Worm (Caenorhabditis elegans) whole organism, midembryonic: ENCODE measurements around the gene T24A6.17.
"Not testable (repeated sequence)": the region's sequence is repeated elsewhere in the genome, so short reads cannot be mapped to it uniquely, and the experiment has no call there.

ENCODE experiments used
- T22C8.4 ChIP-seq: fragments of 200-800 bp; sonication (Bioruptor generic); IDR thresholded peaks from 2 replicates; pipeline ENCODE4 v1.3.6; 2022; ENCODE audit warnings: missing genetic modification characterization, missing compliant biosample characterization
- cog-1 ChIP-seq: sonication (generic microtip); optimal IDR thresholded peaks from 2 replicates; lab custom pipeline; 2016; ENCODE audit warnings: missing genetic modification characterization, missing compliant biosample characterization
- flt-1 ChIP-seq: fragments of 200-800 bp; sonication (Bioruptor generic); IDR thresholded peaks from 2 replicates; pipeline ENCODE4 v1.3.6; 2022; ENCODE audit warnings: missing genetic modification characterization, missing compliant biosample characterization
- klf-2 ChIP-seq: fragments of 200-800 bp; sonication (Bioruptor generic); conservative IDR thresholded peaks from 2 replicates; pipeline ENCODE4 v1.3.6; 2022; ENCODE audit warnings: missing genetic modification reagents, missing genetic modification characterization, missing compliant biosample characterization
- med-1 ChIP-seq: sonication (generic microtip); optimal IDR thresholded peaks from 2 replicates; lab custom pipeline; 2017; ENCODE audit warnings: missing genetic modification characterization, mild to moderate bottlenecking, missing compliant biosample characterization, antibody characterized with exemption, missing genetic modification reagents; ENCODE audit not compliant: insufficient read depth
- ref-1 ChIP-seq: fragments of 200-800 bp; sonication (Bioruptor generic); conservative IDR thresholded peaks from 2 replicates; pipeline ENCODE4 v1.3.6; 2022; ENCODE audit warnings: missing genetic modification reagents, missing genetic modification characterization, missing compliant biosample characterization
- tab-1 ChIP-seq: fragments of 200-800 bp; sonication (Bioruptor generic); IDR thresholded peaks from 2 replicates; pipeline ENCODE4 v1.3.6; 2022; ENCODE audit warnings: missing genetic modification characterization, missing compliant biosample characterization
- ztf-23 ChIP-seq: fragments of 200-800 bp; sonication (Bioruptor generic); IDR thresholded peaks from 2 replicates; pipeline ENCODE4 v1.3.6; 2022; ENCODE audit warnings: missing genetic modification reagents, missing genetic modification characterization, missing compliant biosample characterization
- ztf-29 ChIP-seq: fragments of 200-800 bp; sonication (Bioruptor generic); IDR thresholded peaks from 2 replicates; pipeline ENCODE4 v1.3.6; 2022; ENCODE audit warnings: missing genetic modification reagents, missing genetic modification characterization, missing compliant biosample characterization

Gene T24A6.17

DNA sequence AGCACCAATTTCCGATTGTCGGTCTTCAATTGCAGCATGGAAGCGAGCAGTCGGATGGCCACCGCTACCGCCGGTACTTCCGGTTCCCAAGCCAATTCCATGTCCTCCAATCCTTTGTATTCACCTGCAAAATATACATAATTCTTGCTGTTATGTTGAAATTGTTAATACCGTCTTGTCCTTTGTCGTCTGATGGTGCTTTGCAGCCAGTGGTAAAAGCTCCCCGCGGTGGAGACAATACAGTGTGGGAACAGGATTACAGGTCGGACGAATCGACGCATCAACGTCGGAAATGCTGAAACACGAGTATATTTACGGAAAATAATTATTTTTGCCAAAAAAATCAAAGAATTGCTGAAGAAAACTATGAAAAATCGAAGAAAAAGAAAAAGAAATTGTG is at the start of gene T24A6.17:
Gene T24A6.17 (minus strand): TSS at position 101 of the 400 bp plus-strand sequence.
- TF ChIP-seq ztf-23 (GFP tag; lab: Robert Waterston, UW); flt-1; tab-1 (GFP tag; lab: Robert Waterston, UW): not testable (repeated sequence)

DNA sequence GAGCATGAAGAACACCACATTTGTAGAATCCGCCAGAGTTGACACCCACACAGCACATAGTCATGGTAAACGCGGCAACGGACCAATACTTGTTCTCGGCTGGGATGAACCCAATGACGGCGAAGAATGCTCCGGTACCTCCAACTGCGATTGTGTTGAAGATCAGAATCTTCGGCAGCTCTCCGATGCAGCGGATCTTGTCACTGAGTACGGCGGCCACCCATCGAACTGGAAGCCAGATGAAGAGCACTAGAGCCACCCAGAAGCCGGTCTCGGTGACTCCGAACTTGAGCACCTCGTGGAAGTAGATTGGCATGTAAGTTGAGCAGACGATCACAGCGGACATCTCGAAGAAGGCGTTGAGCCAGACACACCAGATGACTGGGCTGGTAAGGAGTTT is 48.8 kb upstream of the T24A6.17 start:
- TF ChIP-seq ztf-29 (GFP tag; lab: Robert Waterston, UW) (no peak), ref-1 (GFP tag; lab: Robert Waterston, UW) (no peak), T22C8.4 (GFP tag; lab: Robert Waterston, UW) (no peak), cog-1 (no peak), flt-1 (no peak)

DNA sequence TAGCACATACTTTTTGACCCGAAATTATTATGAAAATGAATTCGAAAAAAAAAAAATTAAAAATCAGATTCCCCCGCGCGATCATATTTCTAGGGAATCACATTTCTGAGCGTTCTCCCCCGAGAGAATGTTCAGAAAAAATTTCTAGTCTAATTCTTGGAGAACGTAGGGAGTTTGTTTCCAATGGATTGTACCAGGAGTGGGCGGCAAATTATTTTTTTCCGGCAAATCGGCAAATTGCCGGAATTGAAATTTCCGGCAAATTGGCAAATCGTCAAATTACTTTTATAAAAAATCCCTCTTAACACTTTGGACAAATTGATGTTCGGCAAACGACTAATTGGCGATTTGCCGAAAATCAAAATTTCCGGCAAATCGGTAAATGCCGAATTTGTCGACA is 47.4 kb upstream of the T24A6.17 start, which contains the start of gene T22F3.10:
Gene T22F3.10 (minus strand): TSS at position 101 of the 400 bp plus-strand sequence.
- TF ChIP-seq flt-1 (no peak), T22C8.4 (GFP tag; lab: Robert Waterston, UW) (no peak), ztf-23 (GFP tag; lab: Robert Waterston, UW) (no peak), med-1 (GFP tag; lab: Kevin White, UChicago) (no peak), tab-1 (GFP tag; lab: Robert Waterston, UW) (no peak), cog-1 (no peak), klf-2 (GFP tag; lab: Robert Waterston, UW) (no peak), ref-1 (GFP tag; lab: Robert Waterston, UW) (no peak), ztf-29 (GFP tag; lab: Robert Waterston, UW) (no peak)

DNA sequence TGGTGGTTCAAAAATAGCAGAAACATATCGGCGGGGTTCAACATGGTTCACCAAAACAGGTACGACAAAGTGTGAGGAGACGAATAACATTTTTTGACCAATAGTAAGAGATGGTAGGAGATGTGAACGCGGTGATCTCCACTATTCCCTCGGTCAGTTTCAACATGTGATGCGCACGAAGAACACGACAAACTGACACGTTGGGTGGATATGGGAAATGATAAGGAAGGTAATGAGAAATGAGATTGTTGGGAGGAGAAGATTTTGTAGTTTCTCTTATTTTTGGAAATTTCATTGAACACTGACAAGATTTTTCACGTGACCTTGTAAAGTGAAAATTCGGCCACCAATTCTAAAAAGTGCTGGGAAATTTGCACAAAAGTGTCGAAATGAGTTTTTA is 46.5 kb upstream of the T24A6.17 start:
- TF ChIP-seq med-1 (GFP tag; lab: Kevin White, UChicago) (no peak), klf-2 (GFP tag; lab: Robert Waterston, UW) (no peak), ztf-23 (GFP tag; lab: Robert Waterston, UW) (no peak), ztf-29 (GFP tag; lab: Robert Waterston, UW) (no peak), ref-1 (GFP tag; lab: Robert Waterston, UW) (no peak)

DNA sequence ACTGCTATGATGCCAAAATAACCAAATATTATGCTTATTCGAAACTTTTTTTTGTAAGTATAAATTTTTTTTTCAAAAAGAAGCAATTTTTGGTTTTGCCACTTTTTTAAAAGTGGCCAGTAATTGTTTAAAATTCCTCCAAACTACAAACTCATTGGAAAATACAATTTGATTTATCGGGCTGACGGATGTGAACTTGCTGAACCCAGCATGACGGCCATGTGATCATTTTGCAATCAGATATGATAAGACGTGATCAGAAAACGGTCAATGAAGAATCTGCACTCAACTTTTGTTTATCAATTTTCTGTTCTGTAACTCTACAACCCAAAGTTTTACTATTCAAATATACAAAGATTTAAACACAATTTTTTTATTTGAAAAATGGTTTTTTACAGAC is 42.2 kb upstream of the T24A6.17 start:
- TF ChIP-seq ztf-23 (GFP tag; lab: Robert Waterston, UW) (no peak), tab-1 (GFP tag; lab: Robert Waterston, UW) (no peak), cog-1 (no peak), ref-1 (GFP tag; lab: Robert Waterston, UW) (no peak), med-1 (GFP tag; lab: Kevin White, UChicago) (no peak), T22C8.4 (GFP tag; lab: Robert Waterston, UW) (no peak)

DNA sequence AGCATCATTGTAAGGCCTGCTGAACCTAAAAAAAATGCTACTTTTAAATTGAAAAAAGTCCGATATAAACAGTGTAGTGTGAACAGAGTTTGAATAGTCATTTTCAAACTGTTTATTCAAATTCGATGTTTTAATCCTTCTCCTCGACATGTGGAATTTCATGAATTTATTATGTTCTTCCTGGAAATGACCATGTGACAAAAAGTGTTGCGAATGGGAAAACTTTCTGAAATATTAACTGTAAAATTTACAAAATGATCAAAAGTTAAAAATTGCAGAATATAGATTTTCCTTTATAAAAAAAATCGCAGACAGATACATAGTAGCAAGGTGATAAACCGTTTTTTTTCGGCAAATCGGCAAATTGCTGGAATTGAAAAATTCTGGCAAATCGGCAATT is 41.1 kb upstream of the T24A6.17 start, which contains the start of gene T22F3.8:
Gene T22F3.8 (minus strand): TSS at position 101 of the 400 bp plus-strand sequence.
- TF ChIP-seq ref-1 (GFP tag; lab: Robert Waterston, UW) = no peak
- no peak for TF ChIP-seq flt-1
- no peak for TF ChIP-seq tab-1 (GFP tag; lab: Robert Waterston, UW)
- TF ChIP-seq cog-1 = no peak
- TF ChIP-seq T22C8.4 (GFP tag; lab: Robert Waterston, UW) = no peak
- TF ChIP-seq ztf-23 (GFP tag; lab: Robert Waterston, UW) = no peak
- TF ChIP-seq med-1 (GFP tag; lab: Kevin White, UChicago) = no peak
- TF ChIP-seq klf-2 (GFP tag; lab: Robert Waterston, UW) = no peak
- no peak for TF ChIP-seq ztf-29 (GFP tag; lab: Robert Waterston, UW)

DNA sequence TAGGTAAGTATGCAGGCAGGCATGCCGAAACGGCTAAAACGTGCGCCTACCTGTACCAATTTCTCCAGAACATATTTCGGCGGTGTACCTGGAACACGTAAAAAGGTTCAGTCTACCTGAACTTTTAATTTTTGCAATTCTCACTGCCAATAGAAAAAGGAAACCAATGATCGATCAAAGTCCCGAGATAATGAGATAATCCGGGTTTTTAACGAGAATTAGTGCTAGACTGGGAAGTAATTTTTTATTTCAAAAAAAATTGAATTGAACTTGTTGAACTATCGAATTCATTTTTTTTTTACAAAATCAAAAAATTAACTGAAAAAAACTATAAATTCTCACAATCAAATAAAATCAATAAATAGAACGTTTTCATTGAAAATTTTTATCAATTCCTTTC is 36.3 kb upstream of the T24A6.17 start, which contains the start of gene T22F3.7:
Gene T22F3.7 (minus strand): TSS at position 101 of the 400 bp plus-strand sequence.
- TF ChIP-seq med-1 (GFP tag; lab: Kevin White, UChicago) (no peak), flt-1 (no peak), klf-2 (GFP tag; lab: Robert Waterston, UW) (no peak), ztf-29 (GFP tag; lab: Robert Waterston, UW) (no peak), cog-1 (no peak), ref-1 (GFP tag; lab: Robert Waterston, UW) (no peak), tab-1 (GFP tag; lab: Robert Waterston, UW) (no peak), T22C8.4 (GFP tag; lab: Robert Waterston, UW) (no peak), ztf-23 (GFP tag; lab: Robert Waterston, UW) (no peak)

DNA sequence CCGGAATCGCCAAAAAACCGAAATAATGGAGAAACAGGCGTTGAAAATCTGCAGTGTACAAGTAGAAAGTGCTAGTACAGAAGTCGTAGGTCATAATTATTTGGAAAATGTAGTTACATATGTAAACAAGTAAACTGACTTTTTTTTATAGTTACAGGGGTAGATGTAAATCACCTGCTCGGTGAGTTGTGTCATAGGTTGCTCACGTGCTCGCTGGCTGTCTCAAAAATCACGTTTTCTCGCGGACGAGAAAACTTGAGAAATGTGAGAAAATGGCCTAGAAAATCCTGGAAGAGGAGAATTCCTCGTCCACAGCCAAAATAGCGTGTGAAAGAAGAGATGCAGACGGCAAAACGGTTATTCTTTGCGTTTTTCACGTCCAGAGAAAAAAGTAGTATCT is 32.8 kb upstream of the T24A6.17 start, which contains the start of gene srh-212:
Gene srh-212 (minus strand): TSS at position 101 of the 400 bp plus-strand sequence.
- TF ChIP-seq ztf-29, tab-1, T22C8.4 (GFP tag; lab: Robert Waterston, UW): not testable (repeated sequence)

DNA sequence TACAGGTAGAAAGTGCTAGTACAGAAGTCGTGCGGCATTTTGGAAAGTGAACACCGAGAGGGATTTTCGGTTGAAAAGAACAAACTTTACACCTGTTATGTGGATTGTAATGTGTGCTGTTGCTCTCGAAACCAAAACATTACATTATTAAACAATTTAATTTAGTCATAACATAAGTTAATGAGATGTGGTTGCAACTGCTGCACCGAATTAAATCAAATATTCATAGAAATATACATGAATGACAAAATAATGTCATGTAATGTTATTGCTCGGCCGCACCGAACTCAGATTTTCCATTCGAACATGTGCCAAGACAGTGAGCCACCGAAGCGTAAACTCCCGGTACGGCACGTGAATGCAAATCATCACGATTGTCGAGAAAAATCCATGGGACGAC is 30.7 kb upstream of the T24A6.17 start, which contains the start of gene srh-213:
Gene srh-213 (minus strand): TSS at position 101 of the 400 bp plus-strand sequence.
- TF ChIP-seq ref-1 (GFP tag; lab: Robert Waterston, UW) = no peak
- TF ChIP-seq T22C8.4 (GFP tag; lab: Robert Waterston, UW) = no peak
- TF ChIP-seq flt-1 = no peak
- no peak for TF ChIP-seq ztf-23 (GFP tag; lab: Robert Waterston, UW)
- TF ChIP-seq med-1 (GFP tag; lab: Kevin White, UChicago) = no peak
- TF ChIP-seq cog-1 = no peak
- TF ChIP-seq tab-1 (GFP tag; lab: Robert Waterston, UW) = no peak

DNA sequence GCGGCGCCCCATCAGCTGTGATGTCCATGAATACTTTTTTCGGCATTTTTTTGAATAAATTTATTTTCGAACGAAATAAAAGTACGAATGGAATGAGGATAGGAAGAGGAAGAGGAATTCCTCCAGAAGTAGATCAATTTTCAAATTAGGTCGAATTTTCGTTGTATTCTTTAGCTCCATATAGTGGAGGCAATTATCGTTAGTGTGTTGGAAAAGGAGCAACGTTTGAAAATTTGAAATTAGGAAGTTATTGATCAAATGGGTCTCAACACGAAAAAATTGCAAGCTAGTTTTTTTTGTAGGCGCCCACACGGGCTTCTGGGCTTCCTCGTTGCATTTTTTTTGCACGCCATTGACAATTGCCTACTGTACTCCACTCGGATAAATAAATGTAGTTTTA is 27.9 kb upstream of the T24A6.17 start, which contains the start of gene T22F3.12:
Gene T22F3.12 (minus strand): TSS at position 101 of the 400 bp plus-strand sequence.
- TF ChIP-seq ref-1 (GFP tag; lab: Robert Waterston, UW) = no peak
- no peak for TF ChIP-seq tab-1 (GFP tag; lab: Robert Waterston, UW)
- no peak for TF ChIP-seq T22C8.4 (GFP tag; lab: Robert Waterston, UW)
- TF ChIP-seq klf-2 (GFP tag; lab: Robert Waterston, UW) = no peak
- no peak for TF ChIP-seq cog-1
- no peak for TF ChIP-seq flt-1
- TF ChIP-seq med-1 (GFP tag; lab: Kevin White, UChicago) = no peak
- no peak for TF ChIP-seq ztf-29 (GFP tag; lab: Robert Waterston, UW)
- TF ChIP-seq ztf-23 (GFP tag; lab: Robert Waterston, UW) = no peak
